Worm (Caenorhabditis elegans): ENCODE measurements around the gene srh-204.
"Not testable (repeated sequence)": the region's sequence is repeated elsewhere in the genome, so short reads cannot be mapped to it uniquely, and the experiment has no call there.

The srh-204 gene

ce11 chrV:4240292-4240691, at the start of gene srh-204:
Gene srh-204 (minus strand): TSS chrV:4240392.
- no peak for TF ChIP-seq dao-5 (tag; optimal IDR thresholded peaks at IDR 0.05)
- no peak for TF ChIP-seq him-1 (tag; optimal IDR thresholded peaks at IDR 0.05)
- TF ChIP-seq W03F9.2 (tag; optimal IDR thresholded peaks at IDR 0.05) = no peak

DNA sequence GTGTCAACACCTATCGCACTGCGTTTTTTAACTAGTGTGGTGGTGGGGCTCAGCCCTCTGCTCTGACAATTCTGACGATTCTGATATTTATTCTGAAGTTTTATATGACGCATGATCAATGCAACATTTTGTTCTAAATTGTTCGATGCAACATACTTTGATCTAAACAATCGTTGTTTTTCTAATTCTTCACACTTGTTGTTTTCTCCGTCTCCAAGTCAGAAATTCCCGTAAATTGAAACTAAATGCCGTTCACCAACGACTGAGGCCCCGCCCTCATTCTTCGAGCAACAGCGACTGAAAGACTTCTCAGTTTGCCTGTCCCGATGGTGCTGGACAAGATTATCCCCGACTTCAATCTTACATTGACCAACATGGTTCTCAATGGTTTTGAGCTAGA, 44.5 kb upstream of the srh-204 start, which contains the start of gene srt-19:
Gene srt-19, plus strand, starts transcription at position 301 of the 400 bp plus-strand sequence.
- not testable (repeated sequence) for TF ChIP-seq dao-5, W03F9.2, him-1 (tag; optimal IDR thresholded peaks at IDR 0.05)

DNA sequence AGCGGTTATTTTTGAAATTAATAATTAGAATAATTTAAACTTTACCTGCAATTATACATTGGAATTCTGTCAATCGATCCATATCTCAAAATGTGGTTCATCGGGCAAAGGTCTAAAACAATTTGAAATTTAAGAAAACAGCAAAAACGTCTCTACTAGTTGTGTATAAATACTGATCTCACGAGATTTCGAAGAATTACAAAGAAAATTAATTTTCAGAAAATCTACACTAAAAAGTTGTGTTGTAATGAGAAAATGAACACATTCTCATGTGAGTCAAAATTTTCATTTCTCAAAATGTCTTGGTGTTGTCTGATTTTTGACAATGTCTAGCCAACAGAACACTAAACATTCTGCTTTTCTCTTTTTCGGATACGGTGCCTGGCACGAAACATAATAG, 41.5 kb upstream of the srh-204 start, which contains the start of gene srt-37:
Gene srt-37, minus strand, starts transcription at position 101 of the 400 bp plus-strand sequence.
- not testable (repeated sequence) for TF ChIP-seq dao-5, him-1, W03F9.2 (tag; optimal IDR thresholded peaks at IDR 0.05)

DNA sequence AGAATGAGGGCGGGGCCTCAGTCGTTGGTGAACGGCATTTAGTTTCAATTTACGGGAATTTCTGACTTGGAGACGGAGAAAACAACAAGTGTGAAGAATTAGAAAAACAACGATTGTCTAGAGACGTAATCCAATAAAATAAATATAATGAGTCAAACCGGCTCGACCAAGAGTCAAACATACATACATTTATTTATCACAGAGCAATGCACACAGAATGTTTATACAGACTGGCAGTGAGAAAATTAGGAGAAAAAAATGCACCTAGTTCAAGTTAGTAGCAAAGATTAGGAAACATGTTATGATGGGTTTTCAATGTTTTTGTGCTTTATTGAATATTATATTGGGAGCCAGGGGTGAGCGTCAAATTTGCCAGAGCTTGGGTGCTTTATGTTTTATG, 38.5 kb upstream of the srh-204 start, which contains the start of gene srt-20:
Gene srt-20, minus strand, starts transcription at position 101 of the 400 bp plus-strand sequence.
- TF ChIP-seq W03F9.2, dao-5, him-1 (tag; optimal IDR thresholded peaks at IDR 0.05): not testable (repeated sequence)

ce11 chrV:4273372-4273771, 33.2 kb upstream of the srh-204 start:
- TF ChIP-seq dao-5 (tag; optimal IDR thresholded peaks at IDR 0.05) = no peak
- TF ChIP-seq him-1 (tag; optimal IDR thresholded peaks at IDR 0.05) = no peak
- TF ChIP-seq W03F9.2 (tag; optimal IDR thresholded peaks at IDR 0.05) = no peak

DNA sequence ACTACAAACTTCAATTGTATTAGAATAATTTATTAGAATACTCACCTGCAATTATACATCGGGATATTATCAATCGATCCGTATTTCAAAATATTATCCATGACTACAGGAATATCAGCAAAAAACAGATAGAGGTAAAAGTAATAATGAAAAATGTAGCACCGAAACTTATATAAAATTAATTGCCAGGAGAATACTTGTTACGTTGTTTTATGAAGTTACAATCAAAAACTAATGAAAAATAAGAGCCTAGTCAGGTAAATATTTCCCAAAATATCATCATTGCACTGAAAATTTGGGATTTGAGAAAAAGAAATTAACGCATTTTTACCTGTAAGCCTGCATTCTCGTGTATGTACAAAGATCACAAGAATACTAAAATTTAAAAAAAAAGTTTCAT, 31.1 kb upstream of the srh-204 start, which contains the start of gene srt-38:
Gene srt-38, minus strand, starts transcription at position 101 of the 400 bp plus-strand sequence.
- not testable (repeated sequence) for TF ChIP-seq W03F9.2, dao-5, him-1 (tag; optimal IDR thresholded peaks at IDR 0.05)

DNA sequence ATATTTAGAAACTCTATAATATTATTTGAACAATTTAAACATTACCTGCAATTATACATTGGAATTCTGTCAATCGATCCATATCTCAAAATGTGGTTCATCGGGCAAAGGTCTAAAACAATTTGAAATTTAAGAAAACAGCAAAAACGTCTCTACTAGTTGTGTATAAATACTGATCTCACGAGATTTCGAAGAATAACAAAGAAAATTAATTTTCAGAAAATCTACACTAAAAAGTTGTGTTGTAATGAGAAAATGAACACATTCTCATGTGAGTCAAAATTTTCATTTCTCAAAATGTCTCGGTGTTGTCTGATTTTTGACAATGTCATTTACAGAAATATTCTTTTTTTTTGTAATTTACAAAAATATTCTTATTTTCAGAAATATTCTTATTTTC, 28.0 kb upstream of the srh-204 start, which contains the start of gene srt-36:
Gene srt-36, minus strand, starts transcription at position 101 of the 400 bp plus-strand sequence.
- not testable (repeated sequence) for TF ChIP-seq W03F9.2, dao-5, him-1 (tag; optimal IDR thresholded peaks at IDR 0.05)

DNA sequence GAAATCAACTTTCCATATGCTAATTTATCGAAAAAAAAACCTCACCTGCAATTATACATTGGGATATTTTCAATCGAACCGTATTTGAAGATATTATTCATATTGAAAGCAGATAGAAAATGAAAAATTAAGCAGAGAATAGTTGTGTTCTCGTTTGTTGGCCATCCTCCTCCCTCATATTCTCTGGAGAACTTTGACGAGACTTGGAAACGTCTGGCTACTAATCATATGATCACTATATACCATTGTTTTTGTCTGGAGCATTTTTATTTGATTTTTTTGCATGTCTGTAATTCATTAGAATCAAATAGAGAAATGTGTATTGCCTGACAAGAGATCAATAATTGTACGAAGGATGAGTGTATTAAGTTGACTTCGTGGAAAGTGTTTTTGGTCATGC, 24.3 kb upstream of the srh-204 start, which contains the start of gene srt-35:
Gene srt-35, minus strand, starts transcription at position 101 of the 400 bp plus-strand sequence.
- TF ChIP-seq him-1 (tag; optimal IDR thresholded peaks at IDR 0.05) (no peak), W03F9.2 (tag; optimal IDR thresholded peaks at IDR 0.05) (no peak), dao-5 (tag; optimal IDR thresholded peaks at IDR 0.05) (no peak)

DNA sequence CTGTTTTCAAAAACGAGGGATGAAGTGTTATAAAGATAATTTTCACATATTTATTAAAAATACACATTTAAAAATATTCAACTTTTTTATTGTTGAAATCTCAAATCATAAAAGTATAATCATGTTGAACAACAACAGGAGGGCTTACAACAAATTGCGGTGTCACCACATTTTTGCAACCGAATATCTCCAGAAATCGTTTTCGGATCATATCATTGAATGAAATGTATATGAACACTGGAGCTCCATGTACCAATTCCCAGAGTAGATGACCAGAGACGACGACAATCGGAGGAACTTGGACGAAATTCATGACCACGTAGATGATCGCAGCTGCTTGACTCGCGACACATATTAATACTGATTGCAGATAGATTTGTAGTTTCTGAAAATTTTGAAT, 21.2 kb upstream of the srh-204 start:
- TF ChIP-seq dao-5 (tag; optimal IDR thresholded peaks at IDR 0.05) = no peak
- no peak for TF ChIP-seq W03F9.2 (tag; optimal IDR thresholded peaks at IDR 0.05)
- no peak for TF ChIP-seq him-1 (tag; optimal IDR thresholded peaks at IDR 0.05)

ce11 chrV:4260090-4260489, 19.9 kb upstream of the srh-204 start, which contains the start of gene srt-3:
Gene srt-3 (minus strand): TSS chrV:4260190.
- TF ChIP-seq him-1 (tag; optimal IDR thresholded peaks at IDR 0.05) = no peak
- no peak for TF ChIP-seq dao-5 (tag; optimal IDR thresholded peaks at IDR 0.05)
- no peak for TF ChIP-seq W03F9.2 (tag; optimal IDR thresholded peaks at IDR 0.05)

- TF ChIP-seq dao-5 (tag; optimal IDR thresholded peaks at IDR 0.05) = no peak
- TF ChIP-seq him-1 (tag; optimal IDR thresholded peaks at IDR 0.05) = no peak
- no peak for TF ChIP-seq W03F9.2 (tag; optimal IDR thresholded peaks at IDR 0.05)
Observed at ce11 chrV:4256474-4256873, 16.3 kb upstream of the srh-204 start, which contains the start of gene srt-14. Gene srt-14 (minus strand): TSS chrV:4256574.

DNA sequence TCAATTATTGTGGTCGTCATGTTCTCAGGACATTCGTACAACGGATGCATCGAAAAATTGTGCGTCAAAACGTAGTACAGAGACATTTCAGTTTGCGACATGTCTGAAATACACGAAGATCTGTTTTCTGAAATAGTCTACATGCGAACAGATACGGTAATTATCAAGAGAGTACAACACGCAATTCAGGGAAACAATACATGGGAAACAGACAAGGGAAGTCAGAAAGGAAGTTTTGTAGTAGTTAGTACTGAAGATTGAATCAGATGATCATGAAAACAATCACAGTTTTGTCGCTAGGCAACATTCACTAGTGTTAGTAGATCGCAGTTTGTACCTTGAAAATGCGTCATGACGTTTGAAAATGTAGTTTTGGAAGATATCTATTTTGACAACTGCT, 9.9 kb upstream of the srh-204 start, which contains the start of gene srt-13:
Gene srt-13, minus strand, starts transcription at position 101 of the 400 bp plus-strand sequence.
- no peak for TF ChIP-seq dao-5 (tag; optimal IDR thresholded peaks at IDR 0.05)
- no peak for TF ChIP-seq W03F9.2 (tag; optimal IDR thresholded peaks at IDR 0.05)
- no peak for TF ChIP-seq him-1 (tag; optimal IDR thresholded peaks at IDR 0.05)

DNA sequence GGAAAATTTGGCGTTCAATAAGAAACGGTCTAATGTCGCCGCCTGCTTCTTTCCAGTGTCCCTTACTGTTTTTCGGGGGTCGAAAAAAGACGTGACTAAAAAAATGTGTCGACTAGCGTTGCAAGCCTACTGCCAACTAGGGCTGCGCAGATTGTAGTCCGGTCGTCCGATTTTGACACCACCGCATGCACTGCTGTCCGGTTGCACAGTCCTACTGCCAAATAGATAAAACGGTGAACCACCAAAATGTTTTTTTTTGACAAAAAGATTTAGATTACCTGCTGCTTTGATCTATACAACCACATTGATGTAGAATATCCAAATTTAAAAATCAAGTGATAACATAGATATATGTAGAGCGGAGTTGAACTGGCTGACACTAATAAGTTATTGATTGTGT, 8.2 kb upstream of the srh-204 start:
- TF ChIP-seq him-1 (tag; optimal IDR thresholded peaks at IDR 0.05) (no peak), dao-5 (tag; optimal IDR thresholded peaks at IDR 0.05) (no peak), W03F9.2 (tag; optimal IDR thresholded peaks at IDR 0.05) (no peak)

ce11 chrV:4242431-4242830, 2.2 kb upstream of the srh-204 start, which contains the start of gene srt-12:
Gene srt-12 (minus strand): TSS chrV:4242531.
- TF ChIP-seq dao-5 (tag; optimal IDR thresholded peaks at IDR 0.05) = no peak
- TF ChIP-seq him-1 (tag; optimal IDR thresholded peaks at IDR 0.05) = no peak
- no peak for TF ChIP-seq W03F9.2 (tag; optimal IDR thresholded peaks at IDR 0.05)

Measured in whole organism, L4/young adult.